Worm (Caenorhabditis elegans): ENCODE measurements around the gene Y81G3A.2.

Gene Y81G3A.2

ce11 chrII:13096345-13096744 lies 15.6 kb downstream of the Y81G3A.2 start:
- TF ChIP-seq efl-1 (optimal IDR thresholded peaks at IDR 0.05) (no peak), efl-1 (GFP tag; optimal IDR thresholded peaks at IDR 0.05 in 1 of 2) (peak in 1 of 2 experiments; percentile 85), vab-15 (tag; optimal IDR thresholded peaks at IDR 0.05) (no peak), nhr-85 (tag) (peak; percentile 9), lin-39 (tag; optimal IDR thresholded peaks at IDR 0.05) (no peak), ama-1 (optimal IDR thresholded peaks at IDR 0.05) (no peak), lsy-2 (tag; optimal IDR thresholded peaks at IDR 0.05) (no peak), C34B4.2 (tag; optimal IDR thresholded peaks at IDR 0.05) (no peak)

- no peak for TF ChIP-seq dsc-1 (tag; optimal IDR thresholded peaks at IDR 0.05)
- no peak for TF ChIP-seq nhr-85 (tag)
- no peak for TF ChIP-seq nhr-20 (tag; optimal IDR thresholded peaks at IDR 0.05)
- no peak for TF ChIP-seq mef-2 (tag; optimal IDR thresholded peaks at IDR 0.05)
- no peak for TF ChIP-seq hpl-2 (GFP tag; optimal IDR thresholded peaks at IDR 0.05)
- no peak for TF ChIP-seq mab-9 (GFP tag; IDR thresholded peaks at IDR 0.05)
- no peak for TF ChIP-seq nhr-11 (tag; optimal IDR thresholded peaks at IDR 0.05)
Measured at ce11 chrII:13098175-13098574, 17.5 kb downstream of the Y81G3A.2 start, which contains the start of gene col-86. Gene col-86, minus strand, starts transcription at chrII:13098275.

- TF ChIP-seq hlh-17 (GFP tag; optimal IDR thresholded peaks at IDR 0.05; ENCODE audit: borderline replicate concordance), result no peak
- TF ChIP-seq nhr-11 (tag; optimal IDR thresholded peaks at IDR 0.05), result no peak
- no peak for TF ChIP-seq F16B12.6 (tag; optimal IDR thresholded peaks at IDR 0.05)
- TF ChIP-seq elt-3 (tag; optimal IDR thresholded peaks at IDR 0.05), result no peak
- TF ChIP-seq ces-1 (GFP tag; optimal IDR thresholded peaks at IDR 0.05), result no peak
- peak; percentile 67 for TF ChIP-seq blmp-1 (tag; optimal IDR thresholded peaks at IDR 0.05)
- no peak for TF ChIP-seq efl-1 (optimal IDR thresholded peaks at IDR 0.05)
- TF ChIP-seq efl-1 (GFP tag; optimal IDR thresholded peaks at IDR 0.05 in 1 of 2), result peak in 1 of 2 experiments; percentile 63
- no peak for TF ChIP-seq pax-3 (tag; optimal IDR thresholded peaks at IDR 0.05)
- no peak for TF ChIP-seq hpl-2 (GFP tag; optimal IDR thresholded peaks at IDR 0.05)
- no peak for TF ChIP-seq nhr-84 (tag; optimal IDR thresholded peaks at IDR 0.05)
Measured at ce11 chrII:13107719-13108118, 27.0 kb downstream of the Y81G3A.2 start, which contains the start of gene pqn-32. Gene pqn-32, plus strand, starts transcription at chrII:13108019.

ce11 chrII:13116710-13117109 lies 36.0 kb downstream of the Y81G3A.2 start, which contains the start of gene rict-1:
Gene rict-1, minus strand, starts transcription at chrII:13116810.
- TF ChIP-seq tlp-1 (tag; optimal IDR thresholded peaks at IDR 0.05) (no peak), lir-3 (tag; optimal IDR thresholded peaks at IDR 0.05; ENCODE audit: poor library complexity) (no peak), ces-1 (GFP tag; optimal IDR thresholded peaks at IDR 0.05) (no peak), Y116A8C.19 (tag; optimal IDR thresholded peaks at IDR 0.05; ENCODE audit: borderline replicate concordance) (no peak), lin-14 (GFP tag; optimal IDR thresholded peaks at IDR 0.05) (no peak), egl-27 (tag; optimal IDR thresholded peaks at IDR 0.05) (no peak), unc-86 (tag; optimal IDR thresholded peaks at IDR 0.05) (no peak), mdl-1 (tag; optimal IDR thresholded peaks at IDR 0.05) (no peak), alr-1 (tag; optimal IDR thresholded peaks at IDR 0.05; ENCODE audit: borderline replicate concordance) (no peak), unc-130 (tag; optimal IDR thresholded peaks at IDR 0.05) (no peak), nhr-47 (tag; optimal IDR thresholded peaks at IDR 0.05) (no peak), grh-1 (GFP tag; IDR thresholded peaks at IDR 0.05) (no peak), efl-3 (GFP tag; optimal IDR thresholded peaks at IDR 0.05) (no peak), blmp-1 (tag; optimal IDR thresholded peaks at IDR 0.05) (no peak), rnt-1 (tag; optimal IDR thresholded peaks at IDR 0.05) (no peak), unc-98 (GFP tag; IDR thresholded peaks at IDR 0.05) (no peak), nhr-77 (tag; optimal IDR thresholded peaks at IDR 0.05) (no peak), irx-1 (tag; optimal IDR thresholded peaks at IDR 0.05) (no peak), ceh-90 (tag; optimal IDR thresholded peaks at IDR 0.05) (no peak)
